Worm (Caenorhabditis elegans): ENCODE results near the gene ZK945.4.

ce11 chrII:10132818-10133217, 27.3 kb upstream of the ZK945.4 start:
- TF ChIP-seq ceh-19 (GFP tag; optimal IDR thresholded peaks at IDR 0.05), result no peak
- TF ChIP-seq elt-4 (tag; optimal IDR thresholded peaks at IDR 0.05), result no peak
- no peak for TF ChIP-seq pqm-1 (tag; optimal IDR thresholded peaks at IDR 0.05)
- no peak for TF ChIP-seq rnt-1 (tag; optimal IDR thresholded peaks at IDR 0.05)
- TF ChIP-seq madf-2 (tag; optimal IDR thresholded peaks at IDR 0.05), result no peak
- no peak for TF ChIP-seq ets-4 (tag; optimal IDR thresholded peaks at IDR 0.05)
- TF ChIP-seq hlh-8 (tag; optimal IDR thresholded peaks at IDR 0.05), result no peak
- no peak for TF ChIP-seq syd-9 (tag; optimal IDR thresholded peaks at IDR 0.05)
